Worm (Caenorhabditis elegans) whole organism, young adult: ENCODE data around the gene nlp-7.

Experiments used
- B0336.3 ChIP-seq: fragments of 200-800 bp; sonication (Bioruptor generic); IDR thresholded peaks from 2 replicates; pipeline ENCODE4 v1.3.6; 2022; ENCODE audit warnings: missing genetic modification characterization, missing compliant biosample characterization
- C06A6.2 ChIP-seq: fragments of 200-800 bp; sonication (Bioruptor generic); conservative IDR thresholded peaks from 2 replicates; pipeline ENCODE4 v1.3.6; 2022; ENCODE audit warnings: missing genetic modification characterization, missing compliant biosample characterization
- F33H1.4 ChIP-seq: fragments of 200-800 bp; sonication (Bioruptor generic); IDR thresholded peaks from 2 replicates; pipeline ENCODE4 v1.3.6; 2022; ENCODE audit warnings: missing genetic modification reagents, missing genetic modification characterization, missing compliant biosample characterization
- Y53F4B.3 ChIP-seq: fragments of 200-800 bp; sonication (Bioruptor generic); IDR thresholded peaks from 2 replicates; pipeline ENCODE4 v1.3.6; 2022; ENCODE audit warnings: missing genetic modification reagents, missing genetic modification characterization, missing compliant biosample characterization
- Y53G8AR.9 ChIP-seq: fragments of 200-800 bp; sonication (Bioruptor generic); conservative IDR thresholded peaks from 2 replicates; pipeline ENCODE4 v1.3.6; 2022; ENCODE audit warnings: missing genetic modification reagents, missing genetic modification characterization, missing compliant biosample characterization
- Y56A3A.18 ChIP-seq: fragments of 200-800 bp; sonication (Bioruptor generic); IDR thresholded peaks from 2 replicates; pipeline ENCODE4 v1.3.6; 2022; ENCODE audit warnings: missing genetic modification reagents, missing genetic modification characterization, missing compliant biosample characterization
- Y67H2A.10 ChIP-seq: fragments of 200-800 bp; sonication (Bioruptor generic); conservative IDR thresholded peaks from 2 replicates; pipeline ENCODE4 v1.3.6; 2022; ENCODE audit warnings: missing genetic modification reagents, missing genetic modification characterization, missing compliant biosample characterization
- Y79H2A.3 ChIP-seq: fragments of 200-800 bp; sonication (Bioruptor generic); conservative IDR thresholded peaks from 2 replicates; pipeline ENCODE4 v1.3.6; 2022; ENCODE audit warnings: missing genetic modification reagents, missing genetic modification characterization, missing compliant biosample characterization
- bed-2 ChIP-seq: fragments of 200-800 bp; sonication (Bioruptor generic); IDR thresholded peaks from 2 replicates; pipeline ENCODE4 v1.3.6; 2022; ENCODE audit warnings: missing genetic modification reagents, missing genetic modification characterization, missing compliant biosample characterization
- cebp-1 ChIP-seq, 2 experiments: fragments of 200-800 bp in 1 of 2; sonication (Bioruptor generic) in 1 of 2; sonication (generic microtip) in 1 of 2; IDR thresholded peaks in 1 of 2; optimal IDR thresholded peaks in 1 of 2; 2 replicates each; pipeline versions ENCODE4 v1.3.6 to Lab custom; 2017 to 2022; ENCODE audit warnings: missing compliant biosample characterization in 2 of 2, missing genetic modification characterization in 2 of 2, mild to moderate bottlenecking in 1 of 2, missing genetic modification reagents in 1 of 2, moderate library complexity in 1 of 2
- cebp-2 ChIP-seq: fragments of 200-800 bp; sonication (Bioruptor generic); IDR thresholded peaks from 2 replicates; pipeline ENCODE4 v1.3.6; 2022; ENCODE audit warnings: missing genetic modification characterization, missing compliant biosample characterization
- ceh-100 ChIP-seq: fragments of 200-800 bp; sonication (Bioruptor generic); IDR thresholded peaks from 2 replicates; pipeline ENCODE4 v1.3.6; 2022; ENCODE audit warnings: missing genetic modification reagents, missing genetic modification characterization, missing compliant biosample characterization
- ceh-27 ChIP-seq: fragments of 200-800 bp; sonication (Bioruptor generic); optimal IDR thresholded peaks from 2 replicates; lab custom pipeline; 2018; ENCODE audit warnings: mild to moderate bottlenecking, missing genetic modification characterization, moderate library complexity, missing compliant biosample characterization
- ceh-91 ChIP-seq: fragments of 200-800 bp; sonication (Bioruptor generic); IDR thresholded peaks from 2 replicates; pipeline ENCODE4 v1.3.6; 2022; ENCODE audit warnings: missing genetic modification reagents, missing genetic modification characterization, missing compliant biosample characterization
- dox-1 ChIP-seq: fragments of 200-800 bp; sonication (Bioruptor generic); IDR thresholded peaks from 2 replicates; pipeline ENCODE4 v1.3.6; 2022; ENCODE audit warnings: missing genetic modification reagents, missing genetic modification characterization, missing compliant biosample characterization
- dpl-1 ChIP-seq: fragments of 150-350 bp; optimal IDR thresholded peaks from 2 replicates; lab custom pipeline; 2014; ENCODE audit warnings: missing biosample characterization, missing genetic modification reagents, missing genetic modification characterization
- ets-4 ChIP-seq: fragments of 200-800 bp; sonication (Bioruptor generic); optimal IDR thresholded peaks from 2 replicates; lab custom pipeline; 2018; ENCODE audit warnings: mild to moderate bottlenecking, missing genetic modification characterization, missing compliant biosample characterization
- fkh-3 ChIP-seq: sonication (generic microtip); optimal IDR thresholded peaks from 2 replicates; lab custom pipeline; 2016; ENCODE audit warnings: mild to moderate bottlenecking, missing genetic modification characterization, missing compliant biosample characterization
- him-1 ChIP-seq: sonication (generic microtip); optimal IDR thresholded peaks from 2 replicates; lab custom pipeline; 2016; ENCODE audit warnings: missing genotype, missing genetic modification reagents, missing genetic modification characterization, missing compliant biosample characterization
- hrde-1 ChIP-seq: sonication (generic microtip); optimal IDR thresholded peaks from 2 replicates; lab custom pipeline; 2016; ENCODE audit warnings: missing genetic modification characterization, mild to moderate bottlenecking, missing compliant biosample characterization, moderate library complexity, missing genotype, missing genetic modification reagents, borderline replicate concordance
- lin-35 ChIP-seq, 3 experiments: fragments of 150-350 bp in 2 of 3; sonication (generic microtip) in 1 of 3; optimal IDR thresholded peaks; 2 replicates each; lab custom pipeline; 2014 to 2018; ENCODE audit warnings: missing biosample characterization in 3 of 3, missing genetic modification characterization in 3 of 3, missing genetic modification reagents in 3 of 3
- lin-40 ChIP-seq: sonication (generic microtip); optimal IDR thresholded peaks from 2 replicates; lab custom pipeline; 2016; ENCODE audit warnings: missing genetic modification characterization, mild to moderate bottlenecking, missing compliant biosample characterization, missing genotype, missing genetic modification reagents
- lin-54 ChIP-seq: fragments of 200-800 bp; sonication (Bioruptor generic); optimal IDR thresholded peaks from 2 replicates; lab custom pipeline; 2018; ENCODE audit warnings: mild to moderate bottlenecking, missing genetic modification characterization, missing compliant biosample characterization
- madf-3 ChIP-seq: fragments of 200-800 bp; sonication (Bioruptor generic); IDR thresholded peaks from 2 replicates; pipeline ENCODE4 v1.3.6; 2022; ENCODE audit warnings: missing genetic modification reagents, missing genetic modification characterization, missing compliant biosample characterization
- madf-8 ChIP-seq: fragments of 200-800 bp; sonication (Bioruptor generic); conservative IDR thresholded peaks from 2 replicates; pipeline ENCODE4 v1.3.6; 2022; ENCODE audit warnings: missing genetic modification reagents, missing genetic modification characterization, missing compliant biosample characterization
- nfya-1 ChIP-seq: sonication (generic microtip); optimal IDR thresholded peaks from 2 replicates; lab custom pipeline; 2017; ENCODE audit warnings: antibody characterized with exemption, missing compliant biosample characterization, missing genetic modification characterization, borderline replicate concordance; ENCODE audit not compliant: insufficient read depth
- nfyb-1 ChIP-seq: fragments of 200-800 bp; sonication (Bioruptor generic); IDR thresholded peaks from 2 replicates; pipeline ENCODE4 v1.3.6; 2022; ENCODE audit warnings: missing genetic modification reagents, missing genetic modification characterization, missing compliant biosample characterization
- nhr-179 ChIP-seq: sonication (generic microtip); optimal IDR thresholded peaks from 2 replicates; lab custom pipeline; 2016; ENCODE audit warnings: mild to moderate bottlenecking, missing genetic modification characterization, missing compliant biosample characterization
- pha-4 ChIP-seq: fragments of 150-350 bp; sonication (generic microtip); optimal IDR thresholded peaks from 2 replicates; lab custom pipeline; 2014; ENCODE audit warnings: missing biosample characterization, missing genetic modification reagents, missing genetic modification characterization
- rcor-1 ChIP-seq: fragments of 200-800 bp; sonication (Bioruptor generic); IDR thresholded peaks from 2 replicates; pipeline ENCODE4 v1.3.6; 2022; ENCODE audit warnings: missing genetic modification reagents, missing genetic modification characterization, missing compliant biosample characterization
- rec-8 ChIP-seq, 2 experiments: sonication (generic microtip); optimal IDR thresholded peaks; 2 replicates each; lab custom pipeline; 2016; ENCODE audit warnings: mild to moderate bottlenecking in 2 of 2, missing genetic modification characterization in 2 of 2, missing genetic modification reagents in 2 of 2, missing genotype in 2 of 2, missing biosample characterization in 1 of 2, missing compliant biosample characterization in 1 of 2, moderate library complexity in 1 of 2
- rpc-1 ChIP-seq, 2 experiments: fragments of 150-350 bp in 1 of 2; sonication (generic microtip) in 1 of 2; optimal IDR thresholded peaks; 2 replicates each; lab custom pipeline; 2014 to 2018; ENCODE audit warnings: missing biosample characterization in 1 of 2, missing genetic modification characterization in 1 of 2, missing genetic modification reagents in 1 of 2, missing genotype in 1 of 2
- snpc-1.1 ChIP-seq: sonication (generic microtip); optimal IDR thresholded peaks from 2 replicates; lab custom pipeline; 2017; ENCODE audit warnings: missing genetic modification characterization, mild to moderate bottlenecking, missing compliant biosample characterization, antibody characterized with exemption, moderate library complexity, missing genotype, missing genetic modification reagents; ENCODE audit not compliant: insufficient read depth
- snpc-3.4 ChIP-seq: sonication (generic microtip); optimal IDR thresholded peaks from 2 replicates; lab custom pipeline; 2017; ENCODE audit warnings: missing genetic modification characterization, mild to moderate bottlenecking, missing compliant biosample characterization, antibody characterized with exemption, moderate library complexity, missing genotype, missing genetic modification reagents
- snpc-4 ChIP-seq, 5 experiments: fragments of 150-350 bp in 1 of 5; sonication (generic microtip) in 4 of 5; optimal IDR thresholded peaks; 2 replicates each; lab custom pipeline; 2014 to 2018; ENCODE audit warnings: missing genetic modification characterization in 5 of 5, missing biosample characterization in 3 of 5, antibody characterized with exemption in 2 of 5, mild to moderate bottlenecking in 2 of 5, missing compliant biosample characterization in 2 of 5, missing genotype in 2 of 5, moderate library complexity in 2 of 5, missing genetic modification reagents in 1 of 5
- sptf-2 ChIP-seq: fragments of 200-800 bp; sonication (Bioruptor generic); optimal IDR thresholded peaks from 2 replicates; lab custom pipeline; 2018; ENCODE audit warnings: mild to moderate bottlenecking, missing genetic modification characterization, missing compliant biosample characterization
- tbp1 ChIP-seq: fragments of 200-800 bp; sonication (Bioruptor generic); optimal IDR thresholded peaks from 2 replicates; lab custom pipeline; 2018; ENCODE audit warnings: mild to moderate bottlenecking, missing genetic modification characterization, missing compliant biosample characterization
- unc-130 ChIP-seq: sonication (generic microtip); optimal IDR thresholded peaks from 2 replicates; lab custom pipeline; 2016; ENCODE audit warnings: missing genetic modification reagents, missing genetic modification characterization, missing compliant biosample characterization
- zfh-2 ChIP-seq: fragments of 200-800 bp; sonication (Bioruptor generic); conservative IDR thresholded peaks from 2 replicates; pipeline ENCODE4 v1.3.6; 2022; ENCODE audit warnings: missing genetic modification reagents, missing genetic modification characterization, missing compliant biosample characterization
- zim-3 ChIP-seq: sonication (generic microtip); optimal IDR thresholded peaks from 2 replicates; lab custom pipeline; 2017; ENCODE audit warnings: mild to moderate bottlenecking, missing genetic modification characterization, moderate library complexity, missing compliant biosample characterization
- ztf-22 ChIP-seq: fragments of 200-800 bp; sonication (Bioruptor generic); optimal IDR thresholded peaks from 2 replicates; lab custom pipeline; 2018; ENCODE audit warnings: mild to moderate bottlenecking, missing genetic modification characterization, moderate library complexity, missing compliant biosample characterization
- ztf-26 ChIP-seq: sonication (generic microtip); optimal IDR thresholded peaks from 2 replicates; lab custom pipeline; 2017; ENCODE audit warnings: missing genetic modification characterization, missing compliant biosample characterization
- ztf-6 ChIP-seq: fragments of 200-800 bp; sonication (Bioruptor generic); IDR thresholded peaks from 2 replicates; pipeline ENCODE4 v1.3.6; 2022; ENCODE audit warnings: missing genetic modification reagents, missing genetic modification characterization, missing compliant biosample characterization

Gene nlp-7

ce11 chrX:8625090-8625489 is 32.1 kb downstream of the nlp-7 start, which contains the start of gene K01A12.3 (continued):
- TF ChIP-seq bed-2 (GFP tag; lab: Robert Waterston, UW): no peak

ce11 chrX:8638679-8639184 is 45.8 kb downstream of the nlp-7 start:
- TF ChIP-seq madf-8 (GFP tag; lab: Robert Waterston, UW) (no peak), F33H1.4 (GFP tag; lab: Robert Waterston, UW) (no peak), ceh-27 (no peak), zfh-2 (GFP tag; lab: Robert Waterston, UW) (no peak), ztf-26 (tag; lab: Kevin White, UChicago) (peak; percentile 47), fkh-3 (no peak), tbp1 (GFP tag; lab: Kevin White, UChicago) (peak; percentile 85), ztf-6 (GFP tag; lab: Robert Waterston, UW) (0 out of 2 replicates have a peak, but pooled peaks have one; percentile 24), nhr-179 (tag; lab: Kevin White, UChicago) (peak; percentile 52), lin-54 (GFP tag; lab: Kevin White, UChicago) (no peak), Y67H2A.10 (no peak), ceh-91 (0 out of 2 replicates have a peak, but pooled peaks have one; percentile 16), Y56A3A.18 (GFP tag; lab: Robert Waterston, UW) (no peak), Y79H2A.3 (GFP tag; lab: Robert Waterston, UW) (no peak), ceh-100 (GFP tag; lab: Robert Waterston, UW) (no peak), dpl-1 (GFP tag; lab: Kevin White, UChicago) (no peak), lin-35 (GFP tag; optimal IDR thresholded peaks at IDR 0.05; lab: Kevin White, UChicago) (peak in 1 of 3 experiments; percentile 14), Y53F4B.3 (no peak), B0336.3 (GFP tag; lab: Robert Waterston, UW) (no peak), C06A6.2 (GFP tag; lab: Robert Waterston, UW) (no peak), snpc-1.1 (tag; lab: Kevin White, UChicago) (no peak), madf-3 (GFP tag; lab: Robert Waterston, UW) (no peak), ets-4 (GFP tag; lab: Kevin White, UChicago) (no peak), dox-1 (GFP tag; lab: Robert Waterston, UW) (no peak; the same call in 1 of the 2 replicates), lin-40 (tag; lab: Kevin White, UChicago) (peak; percentile 16), snpc-4 (GFP tag; optimal IDR thresholded peaks at IDR 0.05; lab: Kevin White, UChicago) (peak; percentile 61), snpc-4 (tag; optimal IDR thresholded peaks at IDR 0.05; lab: Kevin White, UChicago) (peak in 2 of 4 experiments; percentile 53 to 63), him-1 (peak; percentile 35), rec-8 (tag; optimal IDR thresholded peaks at IDR 0.05; lab: Kevin White, UChicago) (peak; percentile 54 to 61), unc-130 (GFP tag; lab: Kevin White, UChicago) (peak; percentile 36), rcor-1 (GFP tag; lab: Robert Waterston, UW) (peak; percentile 35; the same call in 1 of the 2 replicates), snpc-3.4 (peak; percentile 29), cebp-2 (GFP tag; lab: Robert Waterston, UW) (peak; percentile 80; the same call in 1 of the 2 replicates), nfya-1 (tag; lab: Kevin White, UChicago) (no peak), zim-3 (peak; percentile 81), rpc-1 (optimal IDR thresholded peaks at IDR 0.05; lab: Kevin White, UChicago) (peak; percentile 88), rpc-1 (tag; optimal IDR thresholded peaks at IDR 0.05; lab: Kevin White, UChicago) (peak; percentile 97), cebp-1 (GFP tag; IDR thresholded peaks at IDR 0.05; lab: Robert Waterston, UW) (no peak; the same call in 1 of the 2 replicates), cebp-1 (tag; optimal IDR thresholded peaks at IDR 0.05; lab: Kevin White, UChicago) (no peak), sptf-2 (GFP tag; lab: Kevin White, UChicago) (peak; percentile 33), Y53G8AR.9 (GFP tag; lab: Robert Waterston, UW) (0 out of 2 replicates have a peak, but pooled peaks have one; percentile 35), hrde-1 (tag; lab: Kevin White, UChicago) (peak; percentile 26), ztf-22 (GFP tag; lab: Kevin White, UChicago) (no peak), pha-4 (tag; lab: Kevin White, UChicago) (no peak), nfyb-1 (GFP tag; lab: Robert Waterston, UW) (peak; percentile 70; the same call in 1 of the 2 replicates)
